Worm (Caenorhabditis elegans) whole organism, L4/young adult: ENCODE data around the gene F53F4.16.

Experiments
- W03F9.2 ChIP-seq: fragments of 150-350 bp; optimal IDR thresholded peaks from 2 replicates; lab custom pipeline; 2014; ENCODE audit warnings: missing biosample characterization, missing genetic modification characterization
- dao-5 ChIP-seq: sonication (generic microtip); optimal IDR thresholded peaks from 2 replicates; lab custom pipeline; 2016; ENCODE audit warnings: missing genotype, missing genetic modification characterization, moderate library complexity, missing compliant biosample characterization
- him-1 ChIP-seq: sonication (generic microtip); optimal IDR thresholded peaks from 2 replicates; lab custom pipeline; 2016; ENCODE audit warnings: missing genotype, missing genetic modification reagents, missing genetic modification characterization, missing compliant biosample characterization

DNA sequence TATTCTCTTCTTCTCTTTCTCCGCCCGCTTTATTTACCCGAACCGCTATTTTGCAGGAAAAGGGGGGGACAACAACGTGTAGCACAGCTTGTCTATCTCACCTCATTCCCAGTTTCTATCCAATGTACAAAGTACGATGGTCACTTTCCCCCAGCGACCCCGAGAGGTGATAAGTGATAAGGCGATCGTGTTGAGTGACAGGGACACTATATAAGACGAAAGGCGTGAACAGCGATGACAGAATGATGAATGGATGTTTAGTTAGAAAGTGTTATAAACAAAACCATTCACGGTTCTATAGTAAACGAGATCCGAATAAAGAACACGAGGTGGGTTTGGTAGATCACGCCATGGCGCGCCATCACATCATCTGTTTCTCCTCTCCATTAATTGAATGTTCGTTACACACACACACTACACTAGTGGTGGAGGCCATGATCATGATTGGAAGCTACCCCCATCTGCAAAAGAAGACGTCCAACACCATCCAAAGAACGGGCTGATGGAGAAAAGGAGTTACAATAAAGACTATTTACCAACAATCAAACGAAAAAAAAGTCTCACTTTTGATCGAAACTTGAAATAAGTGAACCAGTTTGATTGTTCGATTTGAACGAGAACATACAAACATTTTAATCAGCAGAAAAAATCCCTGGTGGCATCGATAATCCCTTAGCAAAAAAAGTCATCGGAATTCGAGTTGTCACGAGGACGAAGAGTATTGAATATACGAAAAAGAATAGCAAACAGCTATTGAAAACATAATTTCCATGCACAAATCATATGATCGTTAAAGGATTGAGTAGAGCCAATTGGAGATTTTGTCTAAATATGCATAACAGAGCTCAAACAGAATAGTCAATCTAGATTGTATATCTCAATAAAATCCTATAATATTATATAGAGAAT is 35.0 kb upstream of the F53F4.16 start:
- no peak for TF ChIP-seq dao-5 (tag; lab: Kevin White, UChicago)
- no peak for TF ChIP-seq him-1 (tag; lab: Kevin White, UChicago)
- TF ChIP-seq W03F9.2 (tag; lab: Kevin White, UChicago): no peak
